Worm (Caenorhabditis elegans): ENCODE data around the gene ZK1307.8.
A peak's percentile ranks its signal among the peaks of the same experiment; 100 is the strongest.

DNA sequence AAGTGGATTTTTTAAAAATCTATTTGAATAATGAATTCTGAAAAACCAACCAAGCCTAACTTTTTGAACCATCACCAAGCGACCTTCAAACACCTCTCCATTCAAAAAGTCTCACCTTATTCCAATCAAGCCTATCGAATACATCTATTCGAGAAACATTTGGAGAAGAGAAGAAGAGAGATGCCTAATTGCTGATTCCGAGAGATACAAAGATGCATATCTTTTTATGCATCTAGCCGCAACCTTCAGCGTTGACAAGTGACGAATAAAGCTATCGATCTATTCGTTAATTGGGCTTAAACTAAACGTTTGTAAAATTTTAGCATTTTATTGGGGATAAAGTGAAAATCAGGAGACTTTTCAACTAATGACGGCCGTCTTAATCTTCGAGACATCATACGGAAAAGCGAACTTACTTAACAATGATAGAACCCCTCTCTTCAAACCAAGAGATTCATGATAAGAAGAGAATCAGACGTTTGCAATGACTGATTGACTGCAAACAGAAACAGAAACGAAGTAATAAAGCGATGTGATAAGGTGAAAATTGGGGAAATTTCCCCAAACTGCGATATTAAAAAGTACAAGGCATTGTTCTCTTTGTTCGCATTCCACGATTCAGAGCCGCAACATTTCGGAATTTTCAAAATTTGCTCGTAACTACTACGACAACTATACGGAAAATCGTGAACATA is 20.7 kb downstream of the ZK1307.8 start:
- TF ChIP-seq ztf-11 (tag; optimal IDR thresholded peaks at IDR 0.05) (no peak), dpl-1 (GFP tag; optimal IDR thresholded peaks at IDR 0.05) (no peak), aly-2 (tag; optimal IDR thresholded peaks at IDR 0.05) (no peak), spr-1 (tag; optimal IDR thresholded peaks at IDR 0.05) (no peak), F44E2.7 (GFP tag; IDR thresholded peaks at IDR 0.05) (no peak), skn-1 (tag; optimal IDR thresholded peaks at IDR 0.05) (no peak), ZK546.5 (tag; optimal IDR thresholded peaks at IDR 0.05) (no peak), fkh-10 (GFP tag; optimal IDR thresholded peaks at IDR 0.05) (no peak), tag-97 (GFP tag; IDR thresholded peaks at IDR 0.05) (no peak), lsy-2 (tag; optimal IDR thresholded peaks at IDR 0.05) (no peak), nhr-28 (tag; optimal IDR thresholded peaks at IDR 0.05) (peak; percentile 77)

Data from whole organism, L4 larva.